Fruit fly (Drosophila melanogaster): ENCODE results near the gene shep.

The shep gene

dm6 chr3L:5152354-5152806, 125.4 kb downstream of the shep start, which contains the start of the genes Gen and Srp54k (continued):
- TF ChIP-seq pzg (GFP tag; optimal IDR thresholded peaks at IDR 0.05) (peak; percentile 77), CG17568 (GFP tag; optimal IDR thresholded peaks at IDR 0.05) (no peak), ara (GFP tag; IDR thresholded peaks at IDR 0.05) (peak; percentile 46), bsh (GFP tag; optimal IDR thresholded peaks at IDR 0.05) (peak in 1 of 2 experiments; percentile 5), CG9932 (GFP tag; IDR thresholded peaks at IDR 0.05) (peak; percentile 60), CG2678 (tag; optimal IDR thresholded peaks at IDR 0.05) (no peak), bcd (GFP tag; optimal IDR thresholded peaks at IDR 0.05) (peak; percentile 48), CG12299 (tag; optimal IDR thresholded peaks at IDR 0.05) (no peak), row (GFP tag; IDR thresholded peaks at IDR 0.05) (peak; percentile 91), PHDP (tag; optimal IDR thresholded peaks at IDR 0.05) (no peak), Myb (GFP tag; optimal IDR thresholded peaks at IDR 0.05) (peak; percentile 27), CG10543 (GFP tag; optimal IDR thresholded peaks at IDR 0.05) (peak; percentile 39), CoRest (tag; optimal IDR thresholded peaks at IDR 0.05) (peak; percentile 59), lilli (GFP tag; optimal IDR thresholded peaks at IDR 0.05) (no peak), Hr3 (GFP tag; optimal IDR thresholded peaks at IDR 0.05) (peak; percentile 23), prd (optimal IDR thresholded peaks at IDR 0.05) (peak in 1 of 2 experiments; percentile 19), prd (GFP tag; IDR thresholded peaks at IDR 0.05) (peak; percentile 75), zfh2 (GFP tag; optimal IDR thresholded peaks at IDR 0.05) (peak; percentile 40), D19A (tag; optimal IDR thresholded peaks at IDR 0.05) (no peak), cad (GFP tag; optimal IDR thresholded peaks at IDR 0.05) (no peak), cato (GFP tag; optimal IDR thresholded peaks at IDR 0.05; ENCODE audit: borderline replicate concordance) (no peak), CG4404 (GFP tag; IDR thresholded peaks at IDR 0.05) (peak; percentile 36; the same call in 1 of the 2 replicates), Ets97D (GFP tag; optimal IDR thresholded peaks at IDR 0.05) (peak; percentile 70), CG2120 (GFP tag; optimal IDR thresholded peaks at IDR 0.05) (peak; percentile 57), CG15601 (tag; optimal IDR thresholded peaks at IDR 0.05) (peak; percentile 46), E2f2 (GFP tag; IDR thresholded peaks at IDR 0.05) (peak; percentile 81), dmrt11E (tag; optimal IDR thresholded peaks at IDR 0.05) (peak; percentile 36), CG12659 (GFP tag; optimal IDR thresholded peaks at IDR 0.05) (peak; percentile 83), CG6175 (GFP tag; IDR thresholded peaks at IDR 0.05) (no peak), CG31388 (GFP tag; optimal IDR thresholded peaks at IDR 0.05) (no peak), nmo (GFP tag; optimal IDR thresholded peaks at IDR 0.05) (peak; percentile 74), Ravus (GFP tag; IDR thresholded peaks at IDR 0.05) (no peak), Sox100B (GFP tag; optimal IDR thresholded peaks at IDR 0.05) (no peak), CG33557 (GFP tag; optimal IDR thresholded peaks at IDR 0.05) (peak; percentile 14), Xrp1 (GFP tag; IDR thresholded peaks at IDR 0.05) (peak; percentile 65), CG12391 (tag; optimal IDR thresholded peaks at IDR 0.05) (peak; percentile 70), CG17912 (GFP tag; optimal IDR thresholded peaks at IDR 0.05) (peak; percentile 17), Sry-β (GFP tag; optimal IDR thresholded peaks at IDR 0.05) (peak; percentile 96), Lhr (GFP tag; optimal IDR thresholded peaks at IDR 0.05) (peak; percentile 3), Meics (GFP tag; optimal IDR thresholded peaks at IDR 0.05) (peak; percentile 29), Ada2b (GFP tag; IDR thresholded peaks at IDR 0.05) (peak; percentile 13; the same call in 1 of the 2 replicates), CG12155 (GFP tag; optimal IDR thresholded peaks at IDR 0.05) (peak; percentile 13), CG14710 (tag; optimal IDR thresholded peaks at IDR 0.05) (peak; percentile 48), tll (GFP tag; optimal IDR thresholded peaks at IDR 0.05) (peak in 1 of 2 experiments; percentile 42), CG4617 (GFP tag; optimal IDR thresholded peaks at IDR 0.05; ENCODE audit: borderline replicate concordance) (peak; percentile 42), fd3F (GFP tag; optimal IDR thresholded peaks at IDR 0.05) (peak; percentile 6), CrebB (tag; optimal IDR thresholded peaks at IDR 0.05) (peak; percentile 15), BEAF-32 (GFP tag; optimal IDR thresholded peaks at IDR 0.05) (peak; percentile 46), Scr (GFP tag; IDR thresholded peaks at IDR 0.05; ENCODE audit: partially characterized antibody) (peak; percentile 37), pum (GFP tag; optimal IDR thresholded peaks at IDR 0.05) (no peak)

Measured in whole organism, embryonic.